Fruit fly (Drosophila melanogaster) whole organism, embryonic: ENCODE measurements around the gene CG45072.

Experiments used
- B-H2 ChIP-seq: fragments of 200-800 bp; sonication (Bioruptor generic); optimal IDR thresholded peaks from 2 replicates; lab custom pipeline; 2018; ENCODE audit warnings: missing biosample characterization, mild to moderate bottlenecking, missing genetic modification characterization
- CG10147 ChIP-seq: fragments of 200-800 bp; sonication (Bioruptor generic); optimal IDR thresholded peaks from 2 replicates; lab custom pipeline; 2019; ENCODE audit warnings: missing biosample characterization, mild to moderate bottlenecking, missing genetic modification characterization, moderate library complexity
- CG11093 ChIP-seq: fragments of 200-800 bp; sonication (Bioruptor generic); IDR thresholded peaks from 3 replicates; pipeline ENCODE4 v1.3.6; 2022; ENCODE audit warnings: missing biosample characterization, missing genetic modification characterization
- CG11695 ChIP-seq: fragments of 200-800 bp; sonication (Bioruptor generic); IDR thresholded peaks from 3 replicates; pipeline ENCODE4 v1.3.6; 2022; ENCODE audit warnings: missing biosample characterization, missing genetic modification characterization
- CG11723 ChIP-seq: fragments of 200-800 bp; sonication (Bioruptor generic); optimal IDR thresholded peaks from 2 replicates; lab custom pipeline; 2017; ENCODE audit warnings: missing biosample characterization, mild to moderate bottlenecking, missing genetic modification characterization
- CG14014 ChIP-seq: fragments of 200-800 bp; sonication (Bioruptor generic); IDR thresholded peaks from 2 replicates; pipeline ENCODE4 v1.3.6; 2022; ENCODE audit warnings: missing biosample characterization, missing genetic modification characterization
- CG14050 ChIP-seq: fragments of 200-800 bp; sonication (Bioruptor generic); IDR thresholded peaks from 3 replicates; pipeline ENCODE4 v1.3.6; 2022; ENCODE audit warnings: missing biosample characterization, missing genetic modification characterization
- CG14441 ChIP-seq: fragments of 200-800 bp; sonication (Bioruptor generic); IDR thresholded peaks from 2 replicates; pipeline ENCODE4 v1.3.6; 2022; ENCODE audit warnings: missing biosample characterization, missing genetic modification characterization
- CG1647 ChIP-seq: fragments of 200-800 bp; sonication (Bioruptor generic); optimal IDR thresholded peaks from 3 replicates; lab custom pipeline; 2016; ENCODE audit warnings: missing biosample characterization, missing genetic modification characterization
- CG17568 ChIP-seq: fragments of 200-800 bp; sonication (Bioruptor generic); optimal IDR thresholded peaks from 2 replicates; lab custom pipeline; 2018; ENCODE audit warnings: missing biosample characterization, mild to moderate bottlenecking, missing genetic modification characterization, moderate library complexity
- CG30403 ChIP-seq: fragments of 200-800 bp; sonication (Bioruptor generic); optimal IDR thresholded peaks from 3 replicates; lab custom pipeline; 2016; ENCODE audit warnings: missing biosample characterization, missing genetic modification characterization
- CG31441 ChIP-seq: fragments of 200-800 bp; sonication (Bioruptor generic); IDR thresholded peaks from 2 replicates; pipeline ENCODE4 v1.3.6; 2022; ENCODE audit warnings: missing biosample characterization, missing genetic modification characterization
- CG3407 ChIP-seq: fragments of 200-800 bp; sonication (Bioruptor generic); optimal IDR thresholded peaks from 2 replicates; lab custom pipeline; 2018; ENCODE audit warnings: missing biosample characterization, mild to moderate bottlenecking, missing genetic modification characterization
- CG34376 ChIP-seq: fragments of 200-800 bp; sonication (Bioruptor generic); optimal IDR thresholded peaks from 2 replicates; lab custom pipeline; 2018; ENCODE audit warnings: missing biosample characterization, mild to moderate bottlenecking, missing genetic modification characterization
- CG4360 ChIP-seq: fragments of 200-800 bp; sonication (Bioruptor generic); IDR thresholded peaks from 2 replicates; pipeline ENCODE4 v1.3.6; 2022; ENCODE audit warnings: missing biosample characterization, missing genetic modification characterization
- CG5180 ChIP-seq: fragments of 200-800 bp; sonication (Bioruptor generic); optimal IDR thresholded peaks from 3 replicates; lab custom pipeline; 2017; ENCODE audit warnings: missing biosample characterization, missing genetic modification characterization, mild to moderate bottlenecking, moderate library complexity, missing genetic modification reagents
- CG7963 ChIP-seq: fragments of 200-800 bp; sonication (Bioruptor generic); IDR thresholded peaks from 3 replicates; pipeline ENCODE4 v1.3.6; 2022; ENCODE audit warnings: missing biosample characterization, missing genetic modification characterization; ENCODE audit not compliant: partially characterized antibody
- CG8478 ChIP-seq: fragments of >200 bp; optimal IDR thresholded peaks from 2 replicates; lab custom pipeline; 2018
- CG9817 ChIP-seq: fragments of 200-800 bp; sonication (Bioruptor generic); optimal IDR thresholded peaks from 2 replicates; lab custom pipeline; 2018; ENCODE audit warnings: missing biosample characterization, mild to moderate bottlenecking, missing genetic modification characterization, moderate library complexity
- CG9932 ChIP-seq: fragments of 200-800 bp; sonication (Bioruptor generic); IDR thresholded peaks from 2 replicates; pipeline ENCODE4 v1.3.6; 2022; ENCODE audit warnings: missing biosample characterization, missing genetic modification characterization
- Dad ChIP-seq: fragments of 200-800 bp; sonication (Bioruptor generic); optimal IDR thresholded peaks from 3 replicates; lab custom pipeline; 2016; ENCODE audit warnings: missing biosample characterization, missing genetic modification characterization
- Drgx ChIP-seq: fragments of 200-800 bp; sonication (Bioruptor generic); IDR thresholded peaks from 2 replicates; pipeline ENCODE4 v1.3.6; 2022; ENCODE audit warnings: missing biosample characterization, missing genetic modification characterization
- Ets65A ChIP-seq: fragments of 200-800 bp; sonication (Bioruptor generic); peaks from one replicate; lab custom pipeline; 2016; ENCODE audit warnings: missing biosample characterization, missing genetic modification characterization
- HHEX ChIP-seq: fragments of 200-800 bp; sonication (Bioruptor generic); optimal IDR thresholded peaks from 3 replicates; lab custom pipeline; 2017; ENCODE audit warnings: missing biosample characterization, mild to moderate bottlenecking, missing genetic modification characterization, missing genetic modification reagents
- HLH3B ChIP-seq: fragments of 200-800 bp; sonication (Bioruptor generic); IDR thresholded peaks from 2 replicates; pipeline ENCODE4 v1.3.6; 2022; ENCODE audit warnings: missing biosample characterization, missing genetic modification characterization
- NFAT ChIP-seq: fragments of 200-800 bp; sonication (Bioruptor generic); IDR thresholded peaks from 2 replicates; pipeline ENCODE4 v1.3.6; 2022; ENCODE audit warnings: missing biosample characterization, missing genetic modification characterization
- NK7.1 ChIP-seq: fragments of 200-800 bp; sonication (Bioruptor generic); optimal IDR thresholded peaks from 3 replicates; lab custom pipeline; 2016; ENCODE audit warnings: missing biosample characterization, missing genetic modification characterization
- PHDP ChIP-seq: fragments of 200-800 bp; sonication (Bioruptor generic); optimal IDR thresholded peaks from 3 replicates; lab custom pipeline; 2018; ENCODE audit warnings: missing biosample characterization, mild to moderate bottlenecking, missing genetic modification characterization, moderate library complexity
- Sox100B ChIP-seq: fragments of 200-800 bp; sonication (Bioruptor generic); optimal IDR thresholded peaks from 3 replicates; lab custom pipeline; 2018; ENCODE audit warnings: missing biosample characterization, mild to moderate bottlenecking, missing genetic modification characterization
- Usf ChIP-seq: fragments of 200-800 bp; sonication (Bioruptor generic); optimal IDR thresholded peaks from 2 replicates; lab custom pipeline; 2017; ENCODE audit warnings: missing genotype, missing biosample characterization, missing genetic modification characterization
- bsh ChIP-seq, 2 experiments: fragments of 200-800 bp; sonication (Bioruptor generic); optimal IDR thresholded peaks; 2 replicates each; lab custom pipeline; 2017 to 2018; ENCODE audit warnings: mild to moderate bottlenecking in 2 of 2, missing biosample characterization in 2 of 2, missing genetic modification characterization in 2 of 2, moderate library complexity in 1 of 2
- caup ChIP-seq: fragments of 200-800 bp; sonication (Bioruptor generic); optimal IDR thresholded peaks from 3 replicates; lab custom pipeline; 2017; ENCODE audit warnings: missing biosample characterization, mild to moderate bottlenecking, missing genetic modification characterization, moderate library complexity; ENCODE audit not compliant: severe bottlenecking
- ci ChIP-seq: fragments of 200-800 bp; sonication (Bioruptor generic); IDR thresholded peaks from 3 replicates; pipeline ENCODE4 v1.3.6; 2022; ENCODE audit warnings: missing biosample characterization, missing genetic modification characterization
- danr ChIP-seq: fragments of 200-800 bp; sonication (Bioruptor generic); IDR thresholded peaks from 2 replicates; pipeline ENCODE4 v1.3.6; 2022; ENCODE audit warnings: missing biosample characterization, missing genetic modification characterization
- dimm ChIP-seq: fragments of 200-800 bp; sonication (Bioruptor generic); IDR thresholded peaks from 2 replicates; pipeline ENCODE4 v1.3.6; 2022; ENCODE audit warnings: missing biosample characterization, missing genetic modification characterization
- dmrt11E ChIP-seq: fragments of 200-800 bp; sonication (Bioruptor generic); optimal IDR thresholded peaks from 3 replicates; lab custom pipeline; 2018; ENCODE audit warnings: missing biosample characterization, mild to moderate bottlenecking, missing genetic modification characterization, moderate library complexity
- eve ChIP-seq, 2 experiments: fragments of >200 bp; optimal IDR thresholded peaks; 2 replicates each; lab custom pipeline; 2017; ENCODE audit warnings: missing biosample characterization in 2 of 2, missing genetic modification characterization in 2 of 2
- fd96Cb ChIP-seq: fragments of 200-800 bp; sonication (Bioruptor generic); optimal IDR thresholded peaks from 2 replicates; lab custom pipeline; 2018; ENCODE audit warnings: missing biosample characterization, mild to moderate bottlenecking, missing genetic modification characterization, moderate library complexity
- hb ChIP-seq: fragments of 200-800 bp; sonication (Bioruptor generic); IDR thresholded peaks from 3 replicates; pipeline ENCODE4 v1.3.6; 2022; ENCODE audit warnings: missing biosample characterization, missing genetic modification characterization; ENCODE audit not compliant: partially characterized antibody
- knrl ChIP-seq: fragments of 200-800 bp; sonication (Bioruptor generic); IDR thresholded peaks from 3 replicates; pipeline ENCODE4 v1.3.6; 2022; ENCODE audit warnings: missing biosample characterization, missing genetic modification characterization; ENCODE audit not compliant: partially characterized antibody
- onecut ChIP-seq: fragments of 200-800 bp; sonication (Bioruptor generic); IDR thresholded peaks from 2 replicates; pipeline ENCODE4 v1.3.6; 2022; ENCODE audit warnings: missing biosample characterization, missing genetic modification characterization
- pan ChIP-seq, 4 experiments: fragments of >200 bp in 3 of 4; fragments of 200-800 bp in 1 of 4; sonication (Bioruptor generic) in 1 of 4; optimal IDR thresholded peaks in 3 of 4; IDR thresholded peaks in 1 of 4; 2 replicates each; pipeline versions ENCODE4 v1.3.6 to Lab custom; 2017 to 2022; ENCODE audit warnings: missing biosample characterization in 2 of 4, missing genetic modification characterization in 2 of 4, mixed read lengths in 1 of 4
- pb ChIP-seq: fragments of 200-800 bp; sonication (Bioruptor generic); optimal IDR thresholded peaks from 3 replicates; lab custom pipeline; 2016; ENCODE audit warnings: missing biosample characterization, missing genetic modification characterization
- ro ChIP-seq: fragments of 200-800 bp; sonication (Bioruptor generic); IDR thresholded peaks from 2 replicates; pipeline ENCODE4 v1.3.6; 2022; ENCODE audit warnings: missing biosample characterization, missing genetic modification characterization
- schlank ChIP-seq: fragments of 200-800 bp; sonication (Bioruptor generic); optimal IDR thresholded peaks from 2 replicates; lab custom pipeline; 2018; ENCODE audit warnings: missing biosample characterization, mild to moderate bottlenecking, missing genetic modification characterization
- scrt ChIP-seq: fragments of 200-800 bp; sonication (Bioruptor generic); optimal IDR thresholded peaks from 2 replicates; lab custom pipeline; 2018; ENCODE audit warnings: missing biosample characterization, mild to moderate bottlenecking, missing genetic modification characterization, moderate library complexity
- shn ChIP-seq: fragments of 200-800 bp; sonication (Bioruptor generic); optimal IDR thresholded peaks from 3 replicates; lab custom pipeline; 2016; ENCODE audit warnings: missing biosample characterization, missing genetic modification characterization
- twi ChIP-seq: fragments of 200-800 bp; optimal IDR thresholded peaks from 2 replicates; lab custom pipeline; 2019; ENCODE audit warnings: missing biosample characterization, mild to moderate bottlenecking, missing genetic modification characterization, moderate library complexity
- tx ChIP-seq: fragments of 200-800 bp; sonication (Bioruptor generic); optimal IDR thresholded peaks from 2 replicates; lab custom pipeline; 2016; ENCODE audit warnings: missing biosample characterization, missing genetic modification characterization
- wdn ChIP-seq: fragments of 200-800 bp; sonication (Bioruptor generic); IDR thresholded peaks from 2 replicates; pipeline ENCODE4 v1.3.6; 2022; ENCODE audit warnings: missing biosample characterization, missing genetic modification characterization
- zfh1 ChIP-seq: fragments of 200-800 bp; sonication (Bioruptor generic); IDR thresholded peaks from 3 replicates; pipeline ENCODE4 v1.3.6; 2022; ENCODE audit warnings: missing biosample characterization, missing genetic modification characterization

The CG45072 gene

DNA sequence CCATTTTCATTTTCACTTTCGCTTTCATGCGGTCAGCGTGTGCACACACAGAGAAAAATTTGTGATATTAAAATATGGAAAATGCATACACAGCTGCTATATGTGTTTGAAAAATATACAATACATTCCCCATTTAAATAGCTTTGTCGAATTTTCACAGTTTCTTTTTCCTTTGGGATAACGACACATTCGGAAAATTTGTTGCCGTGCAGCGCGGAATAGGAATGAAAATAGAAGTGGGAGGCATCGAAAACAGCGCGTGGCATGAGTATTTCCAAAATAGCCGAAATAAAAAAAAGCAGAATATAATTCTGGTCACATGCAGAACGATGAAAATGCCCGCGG is 30.4 kb downstream of the CG45072 start (continued):
- TF ChIP-seq NFAT (GFP tag; lab: Robert Waterston, UW) (peak; percentile 78), eve (GFP tag; optimal IDR thresholded peaks at IDR 0.05; lab: Kevin White, UChicago) (peak in 1 of 2 experiments; percentile 76), CG31441 (peak; percentile 77), CG8478 (lab: Kevin White, UChicago) (no peak), CG14050 (GFP tag; lab: Robert Waterston, UW) (peak; percentile 83), hb (GFP tag; lab: Robert Waterston, UW) (no peak), CG9817 (tag; lab: Kevin White, UChicago) (peak; percentile 86), CG11093 (GFP tag; lab: Robert Waterston, UW) (peak; percentile 77), PHDP (tag; lab: Kevin White, UChicago) (peak; percentile 88), CG14014 (GFP tag; lab: Robert Waterston, UW) (peak; percentile 89), caup (GFP tag; lab: Kevin White, UChicago) (peak; percentile 83), CG7963 (GFP tag; lab: Robert Waterston, UW) (no peak), ro (peak; percentile 57), CG17568 (GFP tag; lab: Kevin White, UChicago) (peak; percentile 77), ci (peak; percentile 93), wdn (GFP tag; lab: Robert Waterston, UW) (peak; percentile 86), CG5180 (GFP tag; lab: Kevin White, UChicago) (peak; percentile 62), Usf (peak; percentile 12), CG34376 (GFP tag; lab: Kevin White, UChicago) (peak; percentile 58), schlank (tag; lab: Kevin White, UChicago) (peak; percentile 81), Dad (GFP tag; lab: Kevin White, UChicago) (peak; percentile 88), pan (optimal IDR thresholded peaks at IDR 0.05; lab: Kevin White, UChicago) (no peak), pan (GFP tag; optimal IDR thresholded peaks at IDR 0.05 in 1 of 2, IDR thresholded peaks at IDR 0.05 in 1 of 2) (peak in 1 of 2 experiments; percentile 86), fd96Cb (tag; lab: Kevin White, UChicago) (peak; percentile 85), dmrt11E (peak; percentile 41), danr (peak; percentile 56), CG10147 (GFP tag; lab: Kevin White, UChicago) (peak; percentile 73), CG9932 (GFP tag; lab: Robert Waterston, UW) (peak; percentile 91), knrl (no peak), CG11695 (peak; percentile 78), twi (tag; lab: Kevin White, UChicago) (peak; percentile 61), bsh (GFP tag; optimal IDR thresholded peaks at IDR 0.05; lab: Kevin White, UChicago) (peak in 1 of 2 experiments; percentile 90), CG1647 (GFP tag; lab: Kevin White, UChicago) (peak; percentile 85), Drgx (GFP tag; lab: Robert Waterston, UW) (peak; percentile 83), tx (GFP tag; lab: Kevin White, UChicago) (peak; percentile 83), Ets65A (peak; percentile 97), CG11723 (GFP tag; lab: Kevin White, UChicago) (peak; percentile 2), scrt (GFP tag; lab: Kevin White, UChicago) (peak; percentile 78), HLH3B (peak; percentile 88), onecut (GFP tag; lab: Robert Waterston, UW) (peak; percentile 71), CG14441 (GFP tag; lab: Robert Waterston, UW) (peak; percentile 85), CG30403 (GFP tag; lab: Kevin White, UChicago) (peak; percentile 90), zfh1 (GFP tag; lab: Robert Waterston, UW) (peak; percentile 83), Sox100B (peak; percentile 69), shn (GFP tag; lab: Kevin White, UChicago) (peak; percentile 67), pb (GFP tag; lab: Kevin White, UChicago) (peak; percentile 86), CG3407 (GFP tag; lab: Kevin White, UChicago) (peak; percentile 71), NK7.1 (GFP tag; lab: Kevin White, UChicago) (peak; percentile 71), HHEX (peak; percentile 86), B-H2 (GFP tag; lab: Kevin White, UChicago) (peak; percentile 72), CG4360 (GFP tag; lab: Robert Waterston, UW) (peak; percentile 36; the same call in 1 of the 2 replicates), dimm (GFP tag; lab: Robert Waterston, UW) (peak; percentile 59)
